Fruit fly (Drosophila melanogaster) whole organism, prepupa: ENCODE results near the gene Fie.

ENCODE experiments used
- Blimp-1 ChIP-seq: fragments of 200-800 bp; sonication (Bioruptor generic); optimal IDR thresholded peaks from 3 replicates; lab custom pipeline; 2017; ENCODE audit warnings: missing biosample characterization, missing genetic modification characterization, mild to moderate bottlenecking, moderate library complexity, missing genetic modification reagents
- CG10631 ChIP-seq: fragments of 200-800 bp; sonication (Bioruptor generic); optimal IDR thresholded peaks from 2 replicates; lab custom pipeline; 2016; ENCODE audit warnings: missing biosample characterization, missing genetic modification characterization
- CG10669 ChIP-seq: fragments of 200-800 bp; sonication (Bioruptor generic); optimal IDR thresholded peaks from 3 replicates; lab custom pipeline; 2018; ENCODE audit warnings: missing biosample characterization, mild to moderate bottlenecking, missing genetic modification characterization, moderate library complexity
- CG11294 ChIP-seq: fragments of 200-800 bp; sonication (Bioruptor generic); IDR thresholded peaks from 2 replicates; pipeline ENCODE4 v1.3.6; 2022; ENCODE audit warnings: missing biosample characterization, missing genetic modification characterization
- CG11762 ChIP-seq: fragments of 200-800 bp; sonication (Bioruptor generic); optimal IDR thresholded peaks from 3 replicates; lab custom pipeline; 2016; ENCODE audit warnings: missing biosample characterization, missing genetic modification characterization; ENCODE audit not compliant: insufficient read depth
- CG11902 ChIP-seq: fragments of 200-800 bp; sonication (Bioruptor generic); optimal IDR thresholded peaks from 3 replicates; lab custom pipeline; 2016; ENCODE audit warnings: missing biosample characterization, missing genetic modification characterization
- CG15336 ChIP-seq: fragments of 200-800 bp; sonication (Bioruptor generic); IDR thresholded peaks from 2 replicates; pipeline ENCODE4 v1.3.6; 2022; ENCODE audit warnings: missing biosample characterization, missing genetic modification characterization
- CG1621 ChIP-seq: fragments of 200-800 bp; sonication (Bioruptor generic); optimal IDR thresholded peaks from 3 replicates; lab custom pipeline; 2018; ENCODE audit warnings: missing biosample characterization, mild to moderate bottlenecking, missing genetic modification characterization
- CG16779 ChIP-seq: fragments of 200-800 bp; sonication (Bioruptor generic); optimal IDR thresholded peaks from 3 replicates; lab custom pipeline; 2017; ENCODE audit warnings: missing biosample characterization, mild to moderate bottlenecking, missing genetic modification characterization
- CG3032 ChIP-seq: fragments of 200-800 bp; optimal IDR thresholded peaks from 2 replicates; lab custom pipeline; 2019; ENCODE audit warnings: missing biosample characterization, mild to moderate bottlenecking, missing genetic modification characterization, moderate library complexity
- CG31627 ChIP-seq: fragments of 200-800 bp; sonication (Bioruptor generic); optimal IDR thresholded peaks from 3 replicates; lab custom pipeline; 2016; ENCODE audit warnings: missing biosample characterization, missing genetic modification characterization
- CG32006 ChIP-seq: fragments of 200-800 bp; sonication (Bioruptor generic); optimal IDR thresholded peaks from 3 replicates; lab custom pipeline; 2017; ENCODE audit warnings: missing biosample characterization, mild to moderate bottlenecking, missing genetic modification characterization
- CG34406 ChIP-seq: fragments of 200-800 bp; sonication (Bioruptor generic); optimal IDR thresholded peaks from 3 replicates; lab custom pipeline; 2016; ENCODE audit warnings: missing biosample characterization, missing genetic modification characterization
- CG3919 ChIP-seq: fragments of 200-800 bp; sonication (Bioruptor generic); optimal IDR thresholded peaks from 3 replicates; lab custom pipeline; 2016; ENCODE audit warnings: missing biosample characterization, missing genetic modification characterization
- CG4318 ChIP-seq: fragments of 200-800 bp; sonication (Bioruptor generic); optimal IDR thresholded peaks from 3 replicates; lab custom pipeline; 2017; ENCODE audit warnings: missing biosample characterization, mild to moderate bottlenecking, missing genetic modification characterization
- CG6163 ChIP-seq: fragments of 200-800 bp; sonication (Bioruptor generic); IDR thresholded peaks from 3 replicates; pipeline ENCODE4 v1.3.6; 2022; ENCODE audit warnings: missing biosample characterization, missing genetic modification characterization
- CG6276 ChIP-seq: fragments of 200-800 bp; sonication (Bioruptor generic); optimal IDR thresholded peaks from 2 replicates; lab custom pipeline; 2017; ENCODE audit warnings: missing biosample characterization, mild to moderate bottlenecking, missing genetic modification characterization
- CG6808 ChIP-seq: fragments of 200-800 bp; sonication (Bioruptor generic); optimal IDR thresholded peaks from 3 replicates; lab custom pipeline; 2017; ENCODE audit warnings: missing biosample characterization, missing genetic modification characterization, mild to moderate bottlenecking, moderate library complexity, missing genetic modification reagents
- CG6854 ChIP-seq: fragments of 200-800 bp; sonication (Bioruptor generic); optimal IDR thresholded peaks from 2 replicates; lab custom pipeline; 2017; ENCODE audit warnings: missing biosample characterization, mild to moderate bottlenecking, missing genetic modification characterization
- CG7368 ChIP-seq: fragments of 200-800 bp; sonication (Bioruptor generic); optimal IDR thresholded peaks from 3 replicates; lab custom pipeline; 2016; ENCODE audit warnings: missing biosample characterization, missing genetic modification characterization
- CG8319 ChIP-seq: fragments of 200-800 bp; sonication (Bioruptor generic); optimal IDR thresholded peaks from 3 replicates; lab custom pipeline; 2016; ENCODE audit warnings: missing biosample characterization, missing genetic modification characterization
- CG8632 ChIP-seq: fragments of 200-800 bp; sonication (Bioruptor generic); optimal IDR thresholded peaks from 3 replicates; lab custom pipeline; 2016; ENCODE audit warnings: missing biosample characterization, missing genetic modification characterization
- CG9139 ChIP-seq: fragments of 200-800 bp; sonication (Bioruptor generic); optimal IDR thresholded peaks from 3 replicates; lab custom pipeline; 2017; ENCODE audit warnings: missing biosample characterization, mild to moderate bottlenecking, missing genetic modification characterization
- Eip75B ChIP-seq: fragments of 200-800 bp; sonication (Bioruptor generic); optimal IDR thresholded peaks from 3 replicates; lab custom pipeline; 2016; ENCODE audit warnings: missing biosample characterization, missing genetic modification characterization
- Eip93F ChIP-seq: fragments of 200-800 bp; sonication (Bioruptor generic); optimal IDR thresholded peaks from 2 replicates; lab custom pipeline; 2016; ENCODE audit warnings: missing biosample characterization, mild to moderate bottlenecking, missing genetic modification characterization
- Ets21C ChIP-seq: fragments of 200-800 bp; sonication (Bioruptor generic); optimal IDR thresholded peaks from 3 replicates; lab custom pipeline; 2016; ENCODE audit warnings: missing biosample characterization, missing genetic modification characterization
- Ets96B ChIP-seq: fragments of 200-800 bp; optimal IDR thresholded peaks from 2 replicates; lab custom pipeline; 2019; ENCODE audit warnings: missing biosample characterization, mild to moderate bottlenecking, missing genetic modification characterization, moderate library complexity
- Gug ChIP-seq: fragments of 200-800 bp; sonication (Bioruptor generic); IDR thresholded peaks from 2 replicates; pipeline ENCODE4 v1.3.6; 2022; ENCODE audit warnings: missing biosample characterization, missing genetic modification characterization
- Hr38 ChIP-seq: sonication (Bioruptor generic); optimal IDR thresholded peaks from 2 replicates; lab custom pipeline; 2016; ENCODE audit warnings: missing biosample characterization, missing genetic modification characterization
- Hr4 ChIP-seq: fragments of 200-800 bp; sonication (Bioruptor generic); optimal IDR thresholded peaks from 3 replicates; lab custom pipeline; 2016; ENCODE audit warnings: missing biosample characterization, missing genetic modification characterization
- Lpt ChIP-seq: fragments of 200-800 bp; sonication (Bioruptor generic); optimal IDR thresholded peaks from 3 replicates; lab custom pipeline; 2016; ENCODE audit warnings: missing biosample characterization, missing genetic modification characterization
- Met ChIP-seq: fragments of 200-800 bp; sonication (Bioruptor generic); optimal IDR thresholded peaks from 3 replicates; lab custom pipeline; 2016; ENCODE audit warnings: missing biosample characterization, missing genetic modification characterization
- OdsH ChIP-seq: fragments of 200-800 bp; sonication (Bioruptor generic); optimal IDR thresholded peaks from 3 replicates; lab custom pipeline; 2016; ENCODE audit warnings: missing biosample characterization, missing genetic modification characterization
- Smox ChIP-seq: fragments of 200-800 bp; sonication (Bioruptor generic); optimal IDR thresholded peaks from 3 replicates; lab custom pipeline; 2016; ENCODE audit warnings: missing biosample characterization, missing genetic modification characterization
- Sox102F ChIP-seq: fragments of 200-800 bp; sonication (Bioruptor generic); optimal IDR thresholded peaks from 2 replicates; lab custom pipeline; 2016; ENCODE audit warnings: missing biosample characterization, mild to moderate bottlenecking, missing genetic modification characterization
- Sox15 ChIP-seq: fragments of 200-800 bp; sonication (Bioruptor generic); optimal IDR thresholded peaks from 3 replicates; lab custom pipeline; 2016; ENCODE audit warnings: missing biosample characterization, missing genetic modification characterization
- achi ChIP-seq: fragments of 200-800 bp; sonication (Bioruptor generic); optimal IDR thresholded peaks from 3 replicates; lab custom pipeline; 2016; ENCODE audit warnings: missing biosample characterization, missing genetic modification characterization
- acj6 ChIP-seq: fragments of 200-800 bp; sonication (Bioruptor generic); optimal IDR thresholded peaks from 3 replicates; lab custom pipeline; 2016; ENCODE audit warnings: missing biosample characterization, missing genetic modification characterization
- cyc ChIP-seq: fragments of 200-800 bp; sonication (Bioruptor generic); optimal IDR thresholded peaks from 3 replicates; lab custom pipeline; 2016; ENCODE audit warnings: missing biosample characterization, missing genetic modification characterization
- dac ChIP-seq: fragments of 200-800 bp; sonication (Bioruptor generic); optimal IDR thresholded peaks from 2 replicates; lab custom pipeline; 2017; ENCODE audit warnings: missing biosample characterization, mild to moderate bottlenecking, missing genetic modification characterization
- eg ChIP-seq: fragments of 200-800 bp; sonication (Bioruptor generic); IDR thresholded peaks from 3 replicates; pipeline ENCODE4 v1.3.6; 2022; ENCODE audit warnings: missing biosample characterization, missing genetic modification characterization
- esn ChIP-seq: fragments of 200-800 bp; sonication (Bioruptor generic); optimal IDR thresholded peaks from 2 replicates; lab custom pipeline; 2016; ENCODE audit warnings: missing biosample characterization, mild to moderate bottlenecking, missing genetic modification characterization, moderate library complexity
- fd59A ChIP-seq: fragments of 200-800 bp; sonication (Bioruptor generic); optimal IDR thresholded peaks from 2 replicates; lab custom pipeline; 2017; ENCODE audit warnings: missing biosample characterization, mild to moderate bottlenecking, missing genetic modification characterization, missing genetic modification reagents
- fd85E ChIP-seq: fragments of 200-800 bp; sonication (Bioruptor generic); optimal IDR thresholded peaks from 3 replicates; lab custom pipeline; 2016; ENCODE audit warnings: missing biosample characterization, missing genetic modification characterization
- fkh ChIP-seq: fragments of 200-800 bp; sonication (Bioruptor generic); optimal IDR thresholded peaks from 3 replicates; lab custom pipeline; 2017; ENCODE audit warnings: missing biosample characterization, mild to moderate bottlenecking, missing genetic modification characterization, moderate library complexity
- lz ChIP-seq: fragments of 200-800 bp; sonication (Bioruptor generic); optimal IDR thresholded peaks from 3 replicates; lab custom pipeline; 2016; ENCODE audit warnings: missing biosample characterization, missing genetic modification characterization
- net ChIP-seq: fragments of 200-800 bp; sonication (Bioruptor generic); optimal IDR thresholded peaks from 3 replicates; lab custom pipeline; 2016; ENCODE audit warnings: missing biosample characterization, missing genetic modification characterization
- pdm3 ChIP-seq: fragments of 200-800 bp; sonication (Bioruptor generic); optimal IDR thresholded peaks from 3 replicates; lab custom pipeline; 2016; ENCODE audit warnings: missing biosample characterization, missing genetic modification characterization
- spab ChIP-seq: fragments of 200-800 bp; sonication (Bioruptor generic); optimal IDR thresholded peaks from 2 replicates; lab custom pipeline; 2017; ENCODE audit warnings: missing biosample characterization, mild to moderate bottlenecking, missing genetic modification characterization, missing genetic modification reagents
- ss ChIP-seq, 2 experiments: fragments of 200-800 bp; sonication (Bioruptor generic); optimal IDR thresholded peaks; 2 replicates in 1 of 2; 3 replicates in 1 of 2; lab custom pipeline; 2017 to 2018; ENCODE audit warnings: mild to moderate bottlenecking in 2 of 2, missing biosample characterization in 2 of 2, missing genetic modification characterization in 2 of 2, moderate library complexity in 1 of 2
- svp ChIP-seq: fragments of 200-800 bp; sonication (Bioruptor generic); peaks from one replicate; lab custom pipeline; 2016; ENCODE audit warnings: missing biosample characterization, missing genetic modification characterization
- topi ChIP-seq: fragments of 200-800 bp; sonication (Bioruptor generic); optimal IDR thresholded peaks from 3 replicates; lab custom pipeline; 2016; ENCODE audit warnings: missing biosample characterization, missing genetic modification characterization
- vri ChIP-seq: fragments of 200-800 bp; sonication (Bioruptor generic); optimal IDR thresholded peaks from 3 replicates; lab custom pipeline; 2016; ENCODE audit warnings: missing biosample characterization, mild to moderate bottlenecking, missing genetic modification characterization

The Fie gene

DNA sequence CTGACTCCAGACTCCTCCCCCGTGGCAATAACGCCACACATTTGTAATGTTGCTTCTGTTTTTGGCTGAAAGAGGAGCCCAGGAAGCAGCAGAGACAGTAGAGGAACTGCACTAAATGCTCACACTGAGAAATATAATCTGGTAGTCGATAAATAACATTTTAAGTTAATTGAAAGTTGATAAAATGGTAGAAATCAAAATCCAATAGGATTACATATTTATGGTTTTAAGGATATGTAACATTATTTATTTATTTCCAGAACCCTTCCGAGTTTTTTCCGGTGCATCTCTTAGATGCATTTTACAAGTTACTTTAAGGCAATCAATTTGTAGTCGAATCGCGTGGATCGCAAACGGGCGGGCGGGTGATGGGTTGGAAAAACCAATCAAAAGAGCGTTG, 1.5 kb upstream of the Fie start:
- no peak for TF ChIP-seq CG8319 (GFP tag; lab: Kevin White, UChicago)
- TF ChIP-seq spab: peak; percentile 29
- TF ChIP-seq svp: no peak
- no peak; the same call in 1 of the 2 replicates for TF ChIP-seq CG15336 (GFP tag; lab: Robert Waterston, UW)
- TF ChIP-seq CG9139 (GFP tag; lab: Kevin White, UChicago): no peak
- peak; percentile 2 for TF ChIP-seq topi
- TF ChIP-seq CG8632: no peak
- no peak for TF ChIP-seq Hr38
- no peak for TF ChIP-seq Sox102F
- TF ChIP-seq cyc (GFP tag; lab: Kevin White, UChicago): no peak
- no peak for TF ChIP-seq net (GFP tag; lab: Kevin White, UChicago)
- no peak for TF ChIP-seq CG4318 (GFP tag; lab: Kevin White, UChicago)
- no peak for TF ChIP-seq vri
- TF ChIP-seq CG6163: peak; percentile 62; the same call in 2 of the 3 replicates
- no peak for TF ChIP-seq CG16779 (tag; lab: Kevin White, UChicago)
- peak; percentile 30 for TF ChIP-seq Hr4 (GFP tag; lab: Kevin White, UChicago)
- no peak for TF ChIP-seq dac (GFP tag; lab: Kevin White, UChicago)
- TF ChIP-seq CG31627 (GFP tag; lab: Kevin White, UChicago): no peak
- TF ChIP-seq CG11902 (GFP tag; lab: Kevin White, UChicago): no peak
- TF ChIP-seq CG10631 (GFP tag; lab: Kevin White, UChicago): peak; percentile 43
- TF ChIP-seq CG7368 (GFP tag; lab: Kevin White, UChicago): no peak
- no peak for TF ChIP-seq CG1621 (tag; lab: Kevin White, UChicago)
- no peak for TF ChIP-seq lz
- TF ChIP-seq CG3919 (GFP tag; lab: Kevin White, UChicago): peak; percentile 41
- TF ChIP-seq Smox (GFP tag; lab: Kevin White, UChicago): no peak
- no peak for TF ChIP-seq CG6854 (GFP tag; lab: Kevin White, UChicago)
- TF ChIP-seq Ets96B (tag; lab: Kevin White, UChicago): peak; percentile 41
- peak; percentile 22 for TF ChIP-seq pdm3 (GFP tag; lab: Kevin White, UChicago)
- TF ChIP-seq esn (GFP tag; lab: Kevin White, UChicago): peak; percentile 18
- no peak for TF ChIP-seq CG6276 (GFP tag; lab: Kevin White, UChicago)
- TF ChIP-seq fd59A (GFP tag; lab: Kevin White, UChicago): no peak
- no peak for TF ChIP-seq CG11294 (GFP tag; lab: Robert Waterston, UW)
- TF ChIP-seq fkh: no peak
- no peak for TF ChIP-seq Ets21C (GFP tag; lab: Kevin White, UChicago)
- TF ChIP-seq Eip75B: peak; percentile 12
- peak; percentile 21 for TF ChIP-seq Lpt
- 0 out of 3 replicates have a peak, but pooled peaks have one; percentile 44 for TF ChIP-seq eg
- peak; percentile 16 for TF ChIP-seq OdsH (GFP tag; lab: Kevin White, UChicago)
- no peak for TF ChIP-seq Sox15 (GFP tag; lab: Kevin White, UChicago)
- peak; percentile 13 for TF ChIP-seq Met (GFP tag; lab: Kevin White, UChicago)
- TF ChIP-seq achi (GFP tag; lab: Kevin White, UChicago): peak; percentile 21
- TF ChIP-seq CG3032 (tag; lab: Kevin White, UChicago): peak; percentile 27
- TF ChIP-seq CG32006 (GFP tag; lab: Kevin White, UChicago): peak; percentile 59
- no peak for TF ChIP-seq fd85E
- peak; percentile 24 for TF ChIP-seq acj6 (GFP tag; lab: Kevin White, UChicago)
- peak; percentile 7 for TF ChIP-seq CG34406 (GFP tag; lab: Kevin White, UChicago)
- no peak for TF ChIP-seq Eip93F (GFP tag; lab: Kevin White, UChicago)
- TF ChIP-seq Blimp-1 (GFP tag; lab: Kevin White, UChicago): no peak
- TF ChIP-seq CG10669 (GFP tag; lab: Kevin White, UChicago): peak; percentile 42
- TF ChIP-seq CG11762 (GFP tag; lab: Kevin White, UChicago): no peak
- TF ChIP-seq CG6808 (GFP tag; lab: Kevin White, UChicago): peak; percentile 34
- no peak for TF ChIP-seq Gug (GFP tag; lab: Robert Waterston, UW)
- TF ChIP-seq ss (GFP tag; optimal IDR thresholded peaks at IDR 0.05; lab: Kevin White, UChicago): no peak
